Fruit fly (Drosophila melanogaster): ENCODE data around the gene Ada.
A peak's percentile ranks its signal among the peaks of the same experiment; 100 is the strongest.

Ada gene

dm6 chr3R:9039448-9039847, 25.5 kb upstream of the Ada start, which contains the start of gene neur (continued):
- peak; percentile 78 for TF ChIP-seq CG12659 (GFP tag; optimal IDR thresholded peaks at IDR 0.05)
- no peak for TF ChIP-seq CG12219 (GFP tag; optimal IDR thresholded peaks at IDR 0.05)
- peak; percentile 4 for TF ChIP-seq BtbVII (GFP tag; optimal IDR thresholded peaks at IDR 0.05)
- TF ChIP-seq CG9797 (GFP tag; optimal IDR thresholded peaks at IDR 0.05): peak; percentile 88
- peak; percentile 19 for TF ChIP-seq CG2120 (GFP tag; optimal IDR thresholded peaks at IDR 0.05)
- peak; percentile 50 for TF ChIP-seq CG15601 (tag; optimal IDR thresholded peaks at IDR 0.05)
- peak; percentile 91 for TF ChIP-seq gfzf (GFP tag; optimal IDR thresholded peaks at IDR 0.05)
- TF ChIP-seq pan (optimal IDR thresholded peaks at IDR 0.05): no peak
- TF ChIP-seq pan (GFP tag; optimal IDR thresholded peaks at IDR 0.05 in 1 of 2, IDR thresholded peaks at IDR 0.05 in 1 of 2): no peak
- TF ChIP-seq CG9932 (GFP tag; IDR thresholded peaks at IDR 0.05): peak; percentile 45; the same call in 1 of the 2 replicates
- peak; percentile 38 for TF ChIP-seq gem (tag; optimal IDR thresholded peaks at IDR 0.05)
- no peak for TF ChIP-seq gcm (GFP tag; optimal IDR thresholded peaks at IDR 0.05)
- TF ChIP-seq CG17829 (tag; optimal IDR thresholded peaks at IDR 0.05): peak; percentile 84
- peak; percentile 82 for TF ChIP-seq knrl (GFP tag; IDR thresholded peaks at IDR 0.05; ENCODE audit: partially characterized antibody)
- no peak; the same call in 1 of the 2 replicates for TF ChIP-seq vvl (GFP tag; IDR thresholded peaks at IDR 0.05)
- peak; percentile 71 for TF ChIP-seq CG16813 (GFP tag; IDR thresholded peaks at IDR 0.05; ENCODE audit: partially characterized antibody)
- peak; percentile 29 for TF ChIP-seq CG3847 (GFP tag; IDR thresholded peaks at IDR 0.05)
- no peak for TF ChIP-seq Ada2b (GFP tag; IDR thresholded peaks at IDR 0.05)
- TF ChIP-seq ap (GFP tag; IDR thresholded peaks at IDR 0.05): no peak
- no peak for TF ChIP-seq D (optimal IDR thresholded peaks at IDR 0.05)
- no peak for TF ChIP-seq D (GFP tag; optimal IDR thresholded peaks at IDR 0.05)
- TF ChIP-seq cas (GFP tag; IDR thresholded peaks at IDR 0.05): no peak
- no peak for TF ChIP-seq pros (GFP tag; optimal IDR thresholded peaks at IDR 0.05)
- no peak for TF ChIP-seq CG10979 (tag; optimal IDR thresholded peaks at IDR 0.05)
- TF ChIP-seq MBD-R2 (GFP tag; IDR thresholded peaks at IDR 0.05): peak; percentile 57
- peak; percentile 59 for TF ChIP-seq CG34224 (GFP tag; IDR thresholded peaks at IDR 0.05; ENCODE audit: partially characterized antibody)
- TF ChIP-seq CoRest (tag; optimal IDR thresholded peaks at IDR 0.05): peak; percentile 75
- peak; percentile 58 for TF ChIP-seq YL-1 (GFP tag; optimal IDR thresholded peaks at IDR 0.05)
- peak; percentile 59 for TF ChIP-seq sug (tag; optimal IDR thresholded peaks at IDR 0.05)
- no peak for TF ChIP-seq Lpt (GFP tag; optimal IDR thresholded peaks at IDR 0.05)
- TF ChIP-seq gt (GFP tag; IDR thresholded peaks at IDR 0.05): no peak
- TF ChIP-seq HLH4C (GFP tag; IDR thresholded peaks at IDR 0.05; ENCODE audit: partially characterized antibody): peak; percentile 65; the same call in 2 of the 3 replicates
- peak; percentile 60; the same call in 2 of the 3 replicates for TF ChIP-seq CG17361 (GFP tag; IDR thresholded peaks at IDR 0.05)
- TF ChIP-seq CG15514 (GFP tag; optimal IDR thresholded peaks at IDR 0.05): peak; percentile 51
- TF ChIP-seq CG4617 (GFP tag; optimal IDR thresholded peaks at IDR 0.05; ENCODE audit: borderline replicate concordance): peak; percentile 58
- peak; percentile 73 for TF ChIP-seq CG14710 (tag; optimal IDR thresholded peaks at IDR 0.05)
- TF ChIP-seq ash1 (GFP tag; optimal IDR thresholded peaks at IDR 0.05): no peak
- peak; percentile 58; the same call in 1 of the 2 replicates for TF ChIP-seq ato (GFP tag; IDR thresholded peaks at IDR 0.05; ENCODE audit: partially characterized antibody)
- TF ChIP-seq CG42726 (GFP tag; IDR thresholded peaks at IDR 0.05; ENCODE audit: partially characterized antibody): 0 out of 2 replicates have a peak, but pooled peaks have one; percentile 35
- TF ChIP-seq Ets97D (GFP tag; optimal IDR thresholded peaks at IDR 0.05): peak; percentile 97
- TF ChIP-seq CG3163 (GFP tag; optimal IDR thresholded peaks at IDR 0.05): peak; percentile 18
- TF ChIP-seq Ssrp (tag; optimal IDR thresholded peaks at IDR 0.05): peak; percentile 2
- TF ChIP-seq Meics (GFP tag; optimal IDR thresholded peaks at IDR 0.05): peak; percentile 18
- peak; percentile 80 for TF ChIP-seq Dll (GFP tag; IDR thresholded peaks at IDR 0.05; ENCODE audit: partially characterized antibody)
- peak; percentile 67 for TF ChIP-seq Bgb (GFP tag; IDR thresholded peaks at IDR 0.05; ENCODE audit: partially characterized antibody)
- no peak for TF ChIP-seq CG11085 (GFP tag; IDR thresholded peaks at IDR 0.05)
- TF ChIP-seq Rfx (GFP tag; IDR thresholded peaks at IDR 0.05): peak; percentile 35
- TF ChIP-seq CG2116 (GFP tag; optimal IDR thresholded peaks at IDR 0.05): peak; percentile 54
- TF ChIP-seq slp2 (GFP tag; optimal IDR thresholded peaks at IDR 0.05): no peak
- no peak for TF ChIP-seq pnt (GFP tag; optimal IDR thresholded peaks at IDR 0.05)
